Fruit fly (Drosophila melanogaster): ENCODE measurements around the gene rdo.

- no peak for TF ChIP-seq Myc (optimal IDR thresholded peaks at IDR 0.05)
- TF ChIP-seq fru (GFP tag; optimal IDR thresholded peaks at IDR 0.05), result no peak
- TF ChIP-seq pan (optimal IDR thresholded peaks at IDR 0.05), result no peak
- no peak for TF ChIP-seq Hr78 (GFP tag; optimal IDR thresholded peaks at IDR 0.05)
- TF ChIP-seq h (GFP tag; optimal IDR thresholded peaks at IDR 0.05), result no peak
- no peak for TF ChIP-seq Abd-B (GFP tag; optimal IDR thresholded peaks at IDR 0.05)
- no peak for TF ChIP-seq GATAd (GFP tag; optimal IDR thresholded peaks at IDR 0.05)
- no peak for TF ChIP-seq Hnf4 (GFP tag; optimal IDR thresholded peaks at IDR 0.05)
- TF ChIP-seq rgr (GFP tag; optimal IDR thresholded peaks at IDR 0.05), result no peak
- TF ChIP-seq ey (GFP tag; optimal IDR thresholded peaks at IDR 0.05), result no peak
- no peak for TF ChIP-seq Hr83 (GFP tag; optimal IDR thresholded peaks at IDR 0.05; ENCODE audit: poor library complexity, severe bottlenecking)
These were observed 4.5 kb upstream of the rdo start, which contains the start of the genes CG42634 and CG42635 for dm6 chr2L:18007635-18008034.
